Fruit fly (Drosophila melanogaster): Measurements from ENCODE around the gene CG6576.

CG6576 gene

DNA sequence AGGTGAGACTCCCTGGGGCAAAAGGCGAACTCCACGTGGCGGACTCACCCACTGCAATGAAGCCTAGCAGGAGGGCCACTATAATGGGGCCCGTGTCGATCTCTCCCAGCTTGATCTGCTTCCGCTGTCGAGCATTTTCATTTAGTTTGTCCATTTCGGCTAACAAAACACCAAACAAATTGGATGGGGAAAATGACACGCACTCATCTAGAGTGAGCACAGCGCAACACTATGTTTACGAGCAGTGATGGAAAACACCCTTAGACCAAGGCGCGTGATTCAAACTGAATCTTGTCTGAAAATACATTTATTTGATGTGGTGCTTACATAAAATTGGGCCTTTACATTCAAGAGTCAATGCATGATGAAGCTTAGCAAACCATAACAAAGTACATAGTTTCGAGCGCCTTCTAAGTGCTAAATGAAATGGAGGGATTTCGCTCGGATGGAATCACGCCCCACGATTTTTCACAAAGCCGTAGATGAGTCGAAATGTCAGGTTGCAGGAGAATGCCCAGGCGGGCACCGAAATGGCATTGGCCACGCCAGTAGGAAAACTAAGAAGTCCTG is 35.7 kb upstream of the CG6576 start, which contains the start of gene SrpRbeta (continued):
- TF ChIP-seq ATbp (GFP tag; optimal IDR thresholded peaks at IDR 0.05) (no peak), CG10321 (GFP tag; IDR thresholded peaks at IDR 0.05) (no peak), NC2α (GFP tag; optimal IDR thresholded peaks at IDR 0.05) (no peak), CG4617 (GFP tag; optimal IDR thresholded peaks at IDR 0.05; ENCODE audit: borderline replicate concordance) (peak; percentile 22), Aef1 (GFP tag; IDR thresholded peaks at IDR 0.05) (no peak), CG3995 (GFP tag; optimal IDR thresholded peaks at IDR 0.05) (no peak), psq (GFP tag; optimal IDR thresholded peaks at IDR 0.05) (no peak), vfl (GFP tag; optimal IDR thresholded peaks at IDR 0.05) (peak; percentile 47), CG15073 (GFP tag; optimal IDR thresholded peaks at IDR 0.05) (no peak), pzg (GFP tag; optimal IDR thresholded peaks at IDR 0.05) (peak; percentile 65), nerfin-2 (GFP tag; IDR thresholded peaks at IDR 0.05; ENCODE audit: partially characterized antibody) (no peak), CG9817 (tag; optimal IDR thresholded peaks at IDR 0.05) (no peak), dm (GFP tag; optimal IDR thresholded peaks at IDR 0.05) (peak; percentile 46), CG6654 (GFP tag; optimal IDR thresholded peaks at IDR 0.05) (no peak), kah (GFP tag; optimal IDR thresholded peaks at IDR 0.05) (no peak), CG11398 (GFP tag; optimal IDR thresholded peaks at IDR 0.05) (no peak), Asciz (GFP tag; optimal IDR thresholded peaks at IDR 0.05) (no peak), CG10979 (tag; optimal IDR thresholded peaks at IDR 0.05) (no peak), fu2 (GFP tag; optimal IDR thresholded peaks at IDR 0.05) (peak; percentile 43), cas (GFP tag; IDR thresholded peaks at IDR 0.05) (no peak), Sox102F (GFP tag; optimal IDR thresholded peaks at IDR 0.05) (no peak), CG4730 (GFP tag; IDR thresholded peaks at IDR 0.05) (no peak), CG13775 (GFP tag; optimal IDR thresholded peaks at IDR 0.05) (no peak), lab (GFP tag; optimal IDR thresholded peaks at IDR 0.05) (peak; percentile 65), fd3F (GFP tag; optimal IDR thresholded peaks at IDR 0.05) (no peak), eyg (GFP tag; optimal IDR thresholded peaks at IDR 0.05) (no peak), nom (GFP tag; optimal IDR thresholded peaks at IDR 0.05) (peak; percentile 40), mld (GFP tag; IDR thresholded peaks at IDR 0.05; ENCODE audit: partially characterized antibody) (no peak), CG10565 (GFP tag; optimal IDR thresholded peaks at IDR 0.05) (no peak), CG11723 (GFP tag; optimal IDR thresholded peaks at IDR 0.05) (no peak), tio (GFP tag; optimal IDR thresholded peaks at IDR 0.05) (no peak), Six4 (GFP tag; optimal IDR thresholded peaks at IDR 0.05) (peak; percentile 19), pan (optimal IDR thresholded peaks at IDR 0.05) (no peak), pan (GFP tag; optimal IDR thresholded peaks at IDR 0.05 in 1 of 2, IDR thresholded peaks at IDR 0.05 in 1 of 2) (no peak), Fer1 (GFP tag; optimal IDR thresholded peaks at IDR 0.05) (peak; percentile 19), Usf (GFP tag; optimal IDR thresholded peaks at IDR 0.05) (no peak), MTF-1 (GFP tag; optimal IDR thresholded peaks at IDR 0.05; ENCODE audit: borderline replicate concordance) (no peak), CG1024 (GFP tag; IDR thresholded peaks at IDR 0.05) (no peak), CG2889 (GFP tag; IDR thresholded peaks at IDR 0.05) (no peak), CG3281 (GFP tag; optimal IDR thresholded peaks at IDR 0.05) (no peak), NfI (GFP tag; optimal IDR thresholded peaks at IDR 0.05) (peak; percentile 46), CG11456 (GFP tag; IDR thresholded peaks at IDR 0.05) (peak; percentile 23; the same call in 1 of the 3 replicates), Oli (tag; optimal IDR thresholded peaks at IDR 0.05) (no peak), CG4360 (GFP tag; IDR thresholded peaks at IDR 0.05) (no peak), CG10274 (GFP tag; optimal IDR thresholded peaks at IDR 0.05) (no peak), gt (GFP tag; IDR thresholded peaks at IDR 0.05) (no peak), maf-S (GFP tag; optimal IDR thresholded peaks at IDR 0.05) (no peak), gcm (GFP tag; optimal IDR thresholded peaks at IDR 0.05) (no peak), slbo (GFP tag; IDR thresholded peaks at IDR 0.05) (peak; percentile 52; the same call in 1 of the 2 replicates)
